Worm (Caenorhabditis elegans) whole organism, young adult: ENCODE data around the gene T26C11.4.

Source experiments
- C06A6.2 ChIP-seq: fragments of 200-800 bp; sonication (Bioruptor generic); conservative IDR thresholded peaks from 2 replicates; pipeline ENCODE4 v1.3.6; 2022; ENCODE audit warnings: missing genetic modification characterization, missing compliant biosample characterization
- C17E4.6 ChIP-seq: fragments of 200-800 bp; sonication (Bioruptor generic); IDR thresholded peaks from 2 replicates; pipeline ENCODE4 v1.3.6; 2022; ENCODE audit warnings: missing genetic modification reagents, missing genetic modification characterization, missing compliant biosample characterization
- F55B11.4 ChIP-seq: sonication (generic microtip); optimal IDR thresholded peaks from 2 replicates; lab custom pipeline; 2016; ENCODE audit warnings: missing compliant biosample characterization, missing genetic modification characterization, borderline replicate concordance; ENCODE audit not compliant: insufficient read depth
- K11D2.4 ChIP-seq: fragments of 200-800 bp; sonication (Bioruptor generic); IDR thresholded peaks from 2 replicates; pipeline ENCODE4 v1.3.6; 2022; ENCODE audit warnings: missing genetic modification reagents, missing genetic modification characterization, missing compliant biosample characterization
- Y56A3A.18 ChIP-seq: fragments of 200-800 bp; sonication (Bioruptor generic); IDR thresholded peaks from 2 replicates; pipeline ENCODE4 v1.3.6; 2022; ENCODE audit warnings: missing genetic modification reagents, missing genetic modification characterization, missing compliant biosample characterization
- Y67H2A.10 ChIP-seq: fragments of 200-800 bp; sonication (Bioruptor generic); conservative IDR thresholded peaks from 2 replicates; pipeline ENCODE4 v1.3.6; 2022; ENCODE audit warnings: missing genetic modification reagents, missing genetic modification characterization, missing compliant biosample characterization
- aptf-2 ChIP-seq: fragments of 200-800 bp; sonication (Bioruptor generic); conservative IDR thresholded peaks from 2 replicates; pipeline ENCODE4 v1.3.6; 2022; ENCODE audit warnings: missing genetic modification reagents, missing genetic modification characterization, missing compliant biosample characterization
- atf-7 ChIP-seq: sonication (generic microtip); optimal IDR thresholded peaks from 2 replicates; lab custom pipeline; 2017; ENCODE audit warnings: mild to moderate bottlenecking, missing genetic modification characterization, missing compliant biosample characterization
- attf-6 ChIP-seq: fragments of 200-800 bp; sonication (Bioruptor generic); IDR thresholded peaks from 2 replicates; pipeline ENCODE4 v1.3.6; 2022; ENCODE audit warnings: missing genetic modification reagents, missing genetic modification characterization, missing compliant biosample characterization
- bed-2 ChIP-seq: fragments of 200-800 bp; sonication (Bioruptor generic); IDR thresholded peaks from 2 replicates; pipeline ENCODE4 v1.3.6; 2022; ENCODE audit warnings: missing genetic modification reagents, missing genetic modification characterization, missing compliant biosample characterization
- ceh-91 ChIP-seq: fragments of 200-800 bp; sonication (Bioruptor generic); IDR thresholded peaks from 2 replicates; pipeline ENCODE4 v1.3.6; 2022; ENCODE audit warnings: missing genetic modification reagents, missing genetic modification characterization, missing compliant biosample characterization
- die-1 ChIP-seq: sonication (generic microtip); optimal IDR thresholded peaks from 2 replicates; lab custom pipeline; 2016; ENCODE audit warnings: missing genotype, mild to moderate bottlenecking, missing genetic modification characterization, missing compliant biosample characterization
- dpl-1 ChIP-seq: fragments of 150-350 bp; optimal IDR thresholded peaks from 2 replicates; lab custom pipeline; 2014; ENCODE audit warnings: missing biosample characterization, missing genetic modification reagents, missing genetic modification characterization
- efl-1 ChIP-seq: fragments of 150-350 bp; optimal IDR thresholded peaks from 2 replicates; lab custom pipeline; 2014; ENCODE audit warnings: missing biosample characterization, missing genetic modification reagents, missing genetic modification characterization
- egl-18 ChIP-seq: fragments of 200-800 bp; sonication (Bioruptor generic); IDR thresholded peaks from 2 replicates; pipeline ENCODE4 v1.3.6; 2022; ENCODE audit warnings: missing genetic modification reagents, missing genetic modification characterization, missing compliant biosample characterization
- hmg-1.2 ChIP-seq: fragments of 200-800 bp; sonication (Bioruptor generic); IDR thresholded peaks from 2 replicates; pipeline ENCODE4 v1.3.6; 2022; ENCODE audit warnings: missing genetic modification reagents, missing genetic modification characterization, missing compliant biosample characterization
- hrde-1 ChIP-seq: sonication (generic microtip); optimal IDR thresholded peaks from 2 replicates; lab custom pipeline; 2016; ENCODE audit warnings: missing genetic modification characterization, mild to moderate bottlenecking, missing compliant biosample characterization, moderate library complexity, missing genotype, missing genetic modification reagents, borderline replicate concordance
- hsf-1 ChIP-seq: fragments of 200-800 bp; sonication (Bioruptor generic); IDR thresholded peaks from 2 replicates; pipeline ENCODE4 v1.3.6; 2022; ENCODE audit warnings: missing genetic modification reagents, missing genetic modification characterization, missing compliant biosample characterization
- let-607 ChIP-seq, 2 experiments: fragments of 200-800 bp in 1 of 2; sonication (Bioruptor generic) in 1 of 2; sonication (generic microtip) in 1 of 2; optimal IDR thresholded peaks; 2 replicates each; lab custom pipeline; 2016 to 2018; ENCODE audit warnings: mild to moderate bottlenecking in 2 of 2, missing compliant biosample characterization in 2 of 2, missing genetic modification characterization in 2 of 2, moderate library complexity in 2 of 2, missing genotype in 1 of 2
- lin-35 ChIP-seq, 3 experiments: fragments of 150-350 bp in 2 of 3; sonication (generic microtip) in 1 of 3; optimal IDR thresholded peaks; 2 replicates each; lab custom pipeline; 2014 to 2018; ENCODE audit warnings: missing biosample characterization in 3 of 3, missing genetic modification characterization in 3 of 3, missing genetic modification reagents in 3 of 3
- madf-8 ChIP-seq: fragments of 200-800 bp; sonication (Bioruptor generic); conservative IDR thresholded peaks from 2 replicates; pipeline ENCODE4 v1.3.6; 2022; ENCODE audit warnings: missing genetic modification reagents, missing genetic modification characterization, missing compliant biosample characterization
- nfya-2 ChIP-seq: fragments of 200-800 bp; sonication (Bioruptor generic); IDR thresholded peaks from 2 replicates; pipeline ENCODE4 v1.3.6; 2022; ENCODE audit warnings: missing genetic modification reagents, missing genetic modification characterization, missing compliant biosample characterization
- nhr-120 ChIP-seq: fragments of 200-800 bp; sonication (Bioruptor generic); IDR thresholded peaks from 2 replicates; pipeline ENCODE4 v1.3.6; 2022; ENCODE audit warnings: missing genetic modification characterization, missing compliant biosample characterization
- nhr-90 ChIP-seq: sonication (generic microtip); optimal IDR thresholded peaks from 2 replicates; lab custom pipeline; 2016; ENCODE audit warnings: missing genotype, mild to moderate bottlenecking, missing genetic modification characterization, missing compliant biosample characterization
- pha-4 ChIP-seq: fragments of 150-350 bp; sonication (generic microtip); optimal IDR thresholded peaks from 2 replicates; lab custom pipeline; 2014; ENCODE audit warnings: missing biosample characterization, missing genetic modification reagents, missing genetic modification characterization
- rpc-1 ChIP-seq, 2 experiments: fragments of 150-350 bp in 1 of 2; sonication (generic microtip) in 1 of 2; optimal IDR thresholded peaks; 2 replicates each; lab custom pipeline; 2014 to 2018; ENCODE audit warnings: missing biosample characterization in 1 of 2, missing genetic modification characterization in 1 of 2, missing genetic modification reagents in 1 of 2, missing genotype in 1 of 2
- sea-2 ChIP-seq: fragments of 200-800 bp; sonication (Bioruptor generic); IDR thresholded peaks from 2 replicates; pipeline ENCODE4 v1.3.6; 2022; ENCODE audit warnings: missing genetic modification characterization, missing compliant biosample characterization
- snpc-1.1 ChIP-seq: sonication (generic microtip); optimal IDR thresholded peaks from 2 replicates; lab custom pipeline; 2017; ENCODE audit warnings: missing genetic modification characterization, mild to moderate bottlenecking, missing compliant biosample characterization, antibody characterized with exemption, moderate library complexity, missing genotype, missing genetic modification reagents; ENCODE audit not compliant: insufficient read depth
- snpc-3.4 ChIP-seq: sonication (generic microtip); optimal IDR thresholded peaks from 2 replicates; lab custom pipeline; 2017; ENCODE audit warnings: missing genetic modification characterization, mild to moderate bottlenecking, missing compliant biosample characterization, antibody characterized with exemption, moderate library complexity, missing genotype, missing genetic modification reagents
- snpc-4 ChIP-seq, 5 experiments: fragments of 150-350 bp in 1 of 5; sonication (generic microtip) in 4 of 5; optimal IDR thresholded peaks; 2 replicates each; lab custom pipeline; 2014 to 2018; ENCODE audit warnings: missing genetic modification characterization in 5 of 5, missing biosample characterization in 3 of 5, antibody characterized with exemption in 2 of 5, mild to moderate bottlenecking in 2 of 5, missing compliant biosample characterization in 2 of 5, missing genotype in 2 of 5, moderate library complexity in 2 of 5, missing genetic modification reagents in 1 of 5
- tbp1 ChIP-seq: fragments of 200-800 bp; sonication (Bioruptor generic); optimal IDR thresholded peaks from 2 replicates; lab custom pipeline; 2018; ENCODE audit warnings: mild to moderate bottlenecking, missing genetic modification characterization, missing compliant biosample characterization
- zim-3 ChIP-seq: sonication (generic microtip); optimal IDR thresholded peaks from 2 replicates; lab custom pipeline; 2017; ENCODE audit warnings: mild to moderate bottlenecking, missing genetic modification characterization, moderate library complexity, missing compliant biosample characterization

The T26C11.4 gene

DNA sequence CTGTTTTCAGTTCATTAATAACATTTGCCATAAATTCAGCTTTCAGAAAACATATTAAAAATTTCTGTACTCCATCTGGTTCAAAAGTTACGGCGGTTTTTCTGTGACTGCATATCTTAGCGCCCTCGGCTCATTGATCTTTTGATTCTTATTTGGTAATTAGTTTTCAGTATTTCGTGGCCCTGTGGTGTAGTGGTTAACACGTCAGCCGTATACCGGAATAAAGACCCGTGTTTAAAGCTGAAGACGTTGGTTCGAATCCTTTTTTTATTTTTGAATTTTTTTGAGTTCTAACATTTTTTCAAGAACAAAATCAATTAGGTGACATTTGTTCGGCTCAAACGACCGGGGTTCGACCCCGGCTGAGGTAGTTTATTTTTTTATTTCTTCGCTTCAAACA lies 14.9 kb downstream of the T26C11.4 start (continued):
- TF ChIP-seq aptf-2 (GFP tag; lab: Robert Waterston, UW), result no peak
- TF ChIP-seq tbp1 (GFP tag; lab: Kevin White, UChicago), result peak; percentile 78

DNA sequence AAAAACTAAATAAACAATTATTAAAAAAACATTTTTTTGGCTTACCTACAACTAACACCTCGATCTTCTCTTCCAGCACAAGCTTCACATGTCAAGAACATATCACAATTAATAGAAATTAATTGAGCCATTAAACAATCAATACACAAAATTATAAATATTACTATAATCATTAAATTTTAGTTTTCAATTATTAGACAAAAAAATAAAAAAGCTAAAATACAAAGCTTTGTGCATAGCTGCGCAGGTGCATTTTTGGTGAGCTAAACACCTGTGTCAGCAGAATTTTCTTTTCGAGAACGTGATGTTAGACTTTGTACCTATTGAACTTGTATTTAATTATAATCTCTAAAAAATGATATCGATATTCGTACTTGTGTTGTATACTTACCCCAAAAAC lies 15.4 kb downstream of the T26C11.4 start, which contains the start of gene C14E2.6:
Gene C14E2.6 (minus strand): TSS at position 101 of the 400 bp plus-strand sequence.
- TF ChIP-seq attf-6 (GFP tag; lab: Robert Waterston, UW) (no peak), F55B11.4 (no peak), hmg-1.2 (GFP tag; lab: Robert Waterston, UW) (no peak), Y56A3A.18 (no peak), nhr-120 (GFP tag; lab: Robert Waterston, UW) (no peak), nfya-2 (no peak), hsf-1 (GFP tag; lab: Robert Waterston, UW) (no peak), snpc-1.1 (tag; lab: Kevin White, UChicago) (no peak), let-607 (tag; optimal IDR thresholded peaks at IDR 0.05; lab: Kevin White, UChicago) (no peak), K11D2.4 (no peak), bed-2 (GFP tag; lab: Robert Waterston, UW) (no peak), nhr-90 (tag; lab: Kevin White, UChicago) (no peak)
- TF ChIP-seq, all 124 proteins: peak for 0

DNA sequence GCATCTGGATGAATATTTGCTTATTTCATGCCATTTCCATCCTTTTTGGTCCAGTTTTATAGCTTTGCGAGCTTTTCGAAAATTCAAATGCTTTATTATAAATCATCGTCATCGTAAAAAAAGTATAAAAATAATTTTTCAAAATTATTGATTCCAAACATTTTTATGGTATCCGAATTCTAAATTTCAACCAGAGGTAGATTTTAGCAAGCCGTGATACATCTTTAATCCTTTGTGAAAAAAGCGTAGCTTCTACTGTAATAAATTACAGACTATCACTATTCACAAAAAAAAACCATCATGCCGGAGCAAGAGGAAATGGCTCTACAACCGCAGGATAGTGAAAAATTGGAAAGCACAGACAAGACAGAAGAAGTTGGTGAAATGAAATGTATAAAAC lies 19.2 kb downstream of the T26C11.4 start, which contains the start of gene C14E2.1:
Gene C14E2.1 (plus strand): TSS at position 301 of the 400 bp plus-strand sequence.
- TF ChIP-seq madf-8 (no peak), egl-18 (no peak), dpl-1 (GFP tag; lab: Kevin White, UChicago) (no peak), efl-1 (no peak), atf-7 (tag; lab: Kevin White, UChicago) (no peak), rpc-1 (optimal IDR thresholded peaks at IDR 0.05; lab: Kevin White, UChicago) (no peak), rpc-1 (tag; optimal IDR thresholded peaks at IDR 0.05; lab: Kevin White, UChicago) (no peak), bed-2 (GFP tag; lab: Robert Waterston, UW) (no peak), sea-2 (GFP tag; lab: Robert Waterston, UW) (no peak), snpc-3.4 (no peak), nhr-90 (tag; lab: Kevin White, UChicago) (no peak), Y67H2A.10 (GFP tag; lab: Robert Waterston, UW) (no peak), die-1 (tag; lab: Kevin White, UChicago) (no peak), C06A6.2 (GFP tag; lab: Robert Waterston, UW) (no peak), Y56A3A.18 (no peak), pha-4 (tag; lab: Kevin White, UChicago) (no peak), snpc-4 (GFP tag; optimal IDR thresholded peaks at IDR 0.05; lab: Kevin White, UChicago) (no peak), snpc-4 (tag; optimal IDR thresholded peaks at IDR 0.05; lab: Kevin White, UChicago) (no peak)

DNA sequence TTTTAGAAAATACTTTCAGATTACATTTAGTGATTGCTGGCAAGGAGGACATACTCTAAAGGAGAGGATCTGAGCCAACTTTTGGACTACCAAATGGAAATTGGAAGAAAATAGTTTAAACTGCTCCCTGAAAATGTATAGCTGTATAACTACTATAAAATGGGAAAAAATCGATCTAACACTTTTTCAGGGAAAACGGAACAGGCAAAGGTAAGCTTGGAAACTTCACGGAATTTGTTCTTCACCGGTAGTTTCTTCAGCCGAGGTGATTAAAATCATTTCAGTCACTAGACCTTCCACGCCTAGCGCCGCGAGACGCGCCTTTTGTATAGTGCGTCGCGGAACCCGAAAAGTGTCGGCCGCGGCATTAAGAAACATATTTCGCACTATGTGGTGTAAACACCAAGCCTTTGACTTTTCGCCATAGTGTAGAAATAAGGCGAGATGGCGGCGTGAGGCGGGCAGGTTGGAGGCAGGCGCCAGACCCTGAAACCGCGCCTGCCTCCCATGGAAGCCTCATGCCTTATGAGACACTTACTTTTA lies 20.0 kb downstream of the T26C11.4 start, which contains the start of gene C14E2.5:
Gene C14E2.5 (minus strand): TSS at position 51 of the 543 bp plus-strand sequence.
- TF ChIP-seq snpc-4 (GFP tag; optimal IDR thresholded peaks at IDR 0.05; lab: Kevin White, UChicago) (no peak), snpc-4 (tag; optimal IDR thresholded peaks at IDR 0.05; lab: Kevin White, UChicago) (peak in 2 of 4 experiments; percentile 56 to 84), zim-3 (tag; lab: Kevin White, UChicago) (no peak)

DNA sequence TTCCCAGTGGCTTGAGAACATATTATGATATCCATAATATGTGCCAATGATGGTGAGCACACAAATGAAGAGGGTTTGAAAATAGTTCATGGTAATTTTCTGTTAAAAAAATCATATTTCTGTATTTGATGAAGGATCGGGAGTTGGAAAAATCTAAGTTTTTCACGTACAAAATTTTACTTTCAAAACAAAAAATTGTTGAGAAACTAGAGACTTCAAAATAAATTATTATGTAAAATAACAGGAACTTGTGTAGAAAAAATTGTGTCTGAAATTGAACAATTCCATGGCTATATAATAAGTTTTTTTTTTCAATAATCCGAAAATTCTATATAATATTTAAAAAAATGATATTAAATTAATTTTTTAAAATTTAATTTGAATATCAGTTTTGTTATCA lies 24.1 kb downstream of the T26C11.4 start, which contains the start of gene C14E2.4:
Gene C14E2.4 (minus strand): TSS at position 101 of the 400 bp plus-strand sequence.
- TF ChIP-seq hrde-1 (tag; lab: Kevin White, UChicago), result no peak
- no peak for TF ChIP-seq sea-2 (GFP tag; lab: Robert Waterston, UW)
- no peak for TF ChIP-seq C17E4.6
- no peak for TF ChIP-seq ceh-91
- TF ChIP-seq lin-35 (GFP tag; optimal IDR thresholded peaks at IDR 0.05; lab: Kevin White, UChicago), result no peak
